Worm (Caenorhabditis elegans) whole organism, young adult: ENCODE data around the gene C14E2.6.

ENCODE experiments used
- Y95B8A.8 ChIP-seq: fragments of 200-800 bp; sonication (Bioruptor generic); IDR thresholded peaks from 2 replicates; pipeline ENCODE4 v1.3.6; 2022; ENCODE audit warnings: missing genetic modification reagents, missing genetic modification characterization, missing compliant biosample characterization
- ama-1 ChIP-seq, 3 experiments: fragments of 150-350 bp in 1 of 3; sonication (generic microtip) in 2 of 3; optimal IDR thresholded peaks; 2 replicates each; lab custom pipeline; 2014 to 2018; ENCODE audit warnings: missing biosample characterization in 2 of 3, missing genetic modification characterization in 2 of 3, missing genetic modification reagents in 2 of 3
- ceh-91 ChIP-seq: fragments of 200-800 bp; sonication (Bioruptor generic); IDR thresholded peaks from 2 replicates; pipeline ENCODE4 v1.3.6; 2022; ENCODE audit warnings: missing genetic modification reagents, missing genetic modification characterization, missing compliant biosample characterization
- dpl-1 ChIP-seq: fragments of 150-350 bp; optimal IDR thresholded peaks from 2 replicates; lab custom pipeline; 2014; ENCODE audit warnings: missing biosample characterization, missing genetic modification reagents, missing genetic modification characterization
- ets-4 ChIP-seq: fragments of 200-800 bp; sonication (Bioruptor generic); optimal IDR thresholded peaks from 2 replicates; lab custom pipeline; 2018; ENCODE audit warnings: mild to moderate bottlenecking, missing genetic modification characterization, missing compliant biosample characterization
- lin-35 ChIP-seq, 3 experiments: fragments of 150-350 bp in 2 of 3; sonication (generic microtip) in 1 of 3; optimal IDR thresholded peaks; 2 replicates each; lab custom pipeline; 2014 to 2018; ENCODE audit warnings: missing biosample characterization in 3 of 3, missing genetic modification characterization in 3 of 3, missing genetic modification reagents in 3 of 3
- nhr-179 ChIP-seq: sonication (generic microtip); optimal IDR thresholded peaks from 2 replicates; lab custom pipeline; 2016; ENCODE audit warnings: mild to moderate bottlenecking, missing genetic modification characterization, missing compliant biosample characterization
- pha-4 ChIP-seq: fragments of 150-350 bp; sonication (generic microtip); optimal IDR thresholded peaks from 2 replicates; lab custom pipeline; 2014; ENCODE audit warnings: missing biosample characterization, missing genetic modification reagents, missing genetic modification characterization
- unc-62 ChIP-seq: fragments of 150-350 bp; optimal IDR thresholded peaks from 2 replicates; lab custom pipeline; 2014; ENCODE audit warnings: missing biosample characterization, missing genetic modification reagents, missing genetic modification characterization

DNA sequence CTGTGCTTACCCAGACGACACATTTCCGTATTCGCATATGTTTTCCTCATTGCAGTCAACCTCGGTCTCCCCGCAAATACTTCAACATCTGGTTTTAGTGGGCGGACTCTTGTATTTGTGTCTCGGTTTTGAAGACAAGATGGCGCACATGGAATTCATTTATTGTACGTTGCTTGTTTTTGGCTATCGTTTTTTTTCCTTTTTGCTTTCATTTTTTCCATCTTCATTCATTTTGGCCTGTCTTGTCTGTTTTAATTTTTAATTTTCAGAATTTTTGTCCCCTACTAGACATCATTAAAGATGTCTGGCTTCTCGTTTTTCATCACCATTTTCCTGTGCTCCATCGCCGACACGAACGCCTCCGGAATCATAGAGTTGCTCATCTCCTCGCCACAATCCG lies 43.2 kb downstream of the C14E2.6 start, which contains the start of gene arg-1:
- TF ChIP-seq nhr-179 (tag; lab: Kevin White, UChicago) (no peak), ceh-91 (no peak), lin-35 (GFP tag; optimal IDR thresholded peaks at IDR 0.05; lab: Kevin White, UChicago) (no peak), pha-4 (no peak), ets-4 (GFP tag; lab: Kevin White, UChicago) (no peak), ama-1 (optimal IDR thresholded peaks at IDR 0.05; lab: Kevin White, UChicago) (no peak), ama-1 (GFP tag; optimal IDR thresholded peaks at IDR 0.05; lab: Kevin White, UChicago) (no peak), unc-62 (GFP tag; lab: Kevin White, UChicago) (no peak), Y95B8A.8 (no peak), dpl-1 (no peak)
